Worm (Caenorhabditis elegans) whole organism, L1 larva: ENCODE data around the gene Y62H9A.7.

ENCODE experiments used
- C04F5.9 ChIP-seq: sonication (generic microtip); optimal IDR thresholded peaks from 2 replicates; lab custom pipeline; 2016; ENCODE audit warnings: missing genetic modification characterization, missing compliant biosample characterization
- aly-2 ChIP-seq: fragments of 150-350 bp; optimal IDR thresholded peaks from 2 replicates; lab custom pipeline; 2014; ENCODE audit warnings: missing biosample characterization, missing genetic modification characterization
- ama-1 ChIP-seq: fragments of 150-350 bp; optimal IDR thresholded peaks from 2 replicates; lab custom pipeline; 2014
- egl-13 ChIP-seq: sonication (generic microtip); optimal IDR thresholded peaks from 2 replicates; lab custom pipeline; 2016; ENCODE audit warnings: missing genotype, missing genetic modification reagents, missing genetic modification characterization, missing compliant biosample characterization
- egl-27 ChIP-seq, 2 experiments: fragments of 150-350 bp in 1 of 2; sonication (generic microtip); optimal IDR thresholded peaks; 3 replicates each; lab custom pipeline; 2017 to 2018; ENCODE audit warnings: missing biosample characterization in 2 of 2, missing genetic modification characterization in 2 of 2, missing genetic modification reagents in 2 of 2
- fkh-10 ChIP-seq: sonication (generic microtip); optimal IDR thresholded peaks from 2 replicates; lab custom pipeline; 2017; ENCODE audit warnings: missing biosample characterization, missing genetic modification reagents, missing genetic modification characterization
- hlh-17 ChIP-seq: fragments of 200-800 bp; sonication (Bioruptor generic); optimal IDR thresholded peaks from 2 replicates; lab custom pipeline; 2018; ENCODE audit warnings: missing genetic modification characterization, mild to moderate bottlenecking, missing compliant biosample characterization, moderate library complexity, borderline replicate concordance
- nhr-12 ChIP-seq: sonication (generic microtip); optimal IDR thresholded peaks from 2 replicates; lab custom pipeline; 2017; ENCODE audit warnings: missing biosample characterization, missing genetic modification characterization
- nhr-84 ChIP-seq: sonication (generic microtip); optimal IDR thresholded peaks from 2 replicates; lab custom pipeline; 2017; ENCODE audit warnings: missing biosample characterization, missing genetic modification characterization
- sptf-1 ChIP-seq: fragments of 150-350 bp; optimal IDR thresholded peaks from 2 replicates; lab custom pipeline; 2014; ENCODE audit warnings: missing biosample characterization, missing genetic modification characterization
- unc-62 ChIP-seq: fragments of 150-350 bp; optimal IDR thresholded peaks from 2 replicates; lab custom pipeline; 2014; ENCODE audit warnings: missing biosample characterization, missing genetic modification reagents, missing genetic modification characterization
- zag-1 ChIP-seq: fragments of 150-350 bp; optimal IDR thresholded peaks from 2 replicates; lab custom pipeline; 2014; ENCODE audit warnings: missing biosample characterization, missing genetic modification characterization
- ztf-11 ChIP-seq, 2 experiments: sonication (generic microtip); optimal IDR thresholded peaks; 2 replicates each; lab custom pipeline; 2016 to 2017; ENCODE audit warnings: missing genetic modification characterization in 2 of 2, missing biosample characterization in 1 of 2, missing compliant biosample characterization in 1 of 2

DNA sequence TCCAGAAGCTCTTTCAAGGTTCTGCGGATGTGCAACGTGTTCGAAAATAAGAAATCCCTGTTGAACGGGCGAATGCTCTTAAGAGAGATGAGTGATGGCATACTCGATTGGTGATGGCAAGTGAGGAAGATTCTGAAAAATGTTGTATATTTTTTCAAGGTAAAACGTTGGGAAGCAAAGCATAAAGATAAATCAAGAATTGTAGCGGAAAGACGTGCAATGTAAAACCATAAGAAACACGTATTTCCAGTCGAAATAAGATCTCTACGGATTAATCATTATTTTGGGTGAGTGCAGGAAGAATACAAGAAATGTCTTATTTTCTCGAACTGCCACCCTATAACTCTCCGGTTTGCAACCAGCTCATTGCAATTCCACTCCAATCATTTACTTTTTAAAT lies 16.2 kb downstream of the Y62H9A.7 start, which contains the start of gene dot-1.2:
- TF ChIP-seq hlh-17 (GFP tag; lab: Kevin White, UChicago) = no peak
- TF ChIP-seq unc-62 (GFP tag; lab: Kevin White, UChicago) = no peak
- TF ChIP-seq aly-2 (tag; lab: Kevin White, UChicago) = no peak
- TF ChIP-seq fkh-10 (GFP tag; lab: Kevin White, UChicago) = no peak
- no peak for TF ChIP-seq ama-1 (lab: Kevin White, UChicago)
- TF ChIP-seq egl-27 (tag; optimal IDR thresholded peaks at IDR 0.05; lab: Kevin White, UChicago) = no peak
- TF ChIP-seq egl-13 (tag; lab: Kevin White, UChicago) = no peak
- no peak for TF ChIP-seq sptf-1 (tag; lab: Kevin White, UChicago)
- TF ChIP-seq ztf-11 (tag; optimal IDR thresholded peaks at IDR 0.05; lab: Kevin White, UChicago) = no peak
- TF ChIP-seq zag-1 = no peak
- TF ChIP-seq nhr-84 (tag; lab: Kevin White, UChicago) = no peak
- no peak for TF ChIP-seq C04F5.9 (tag; lab: Kevin White, UChicago)
- TF ChIP-seq nhr-12 (tag; lab: Kevin White, UChicago) = no peak
